Fruit fly (Drosophila melanogaster) whole organism, embryonic: ENCODE results near the gene CG43347.
A peak's percentile ranks its signal among the peaks of the same experiment; 100 is the strongest.

Source experiments
- Atf-2 ChIP-seq: fragments of 200-800 bp; sonication (Bioruptor generic); optimal IDR thresholded peaks from 2 replicates; lab custom pipeline; 2016; ENCODE audit warnings: missing biosample characterization, missing genetic modification characterization
- CG12104 ChIP-seq: fragments of 200-800 bp; sonication (Bioruptor generic); optimal IDR thresholded peaks from 3 replicates; lab custom pipeline; 2016; ENCODE audit warnings: missing biosample characterization, missing genetic modification characterization
- CG12769 ChIP-seq: fragments of 200-800 bp; sonication (Bioruptor generic); optimal IDR thresholded peaks from 2 replicates; lab custom pipeline; 2019; ENCODE audit warnings: missing biosample characterization, mild to moderate bottlenecking, missing genetic modification characterization, moderate library complexity
- CG13296 ChIP-seq: fragments of 200-800 bp; sonication (Bioruptor generic); optimal IDR thresholded peaks from 3 replicates; lab custom pipeline; 2018; ENCODE audit warnings: missing biosample characterization, mild to moderate bottlenecking, missing genetic modification characterization
- CG14014 ChIP-seq: fragments of 200-800 bp; sonication (Bioruptor generic); IDR thresholded peaks from 2 replicates; pipeline ENCODE4 v1.3.6; 2022; ENCODE audit warnings: missing biosample characterization, missing genetic modification characterization
- CG17186 ChIP-seq: fragments of 200-800 bp; sonication (Bioruptor generic); optimal IDR thresholded peaks from 3 replicates; lab custom pipeline; 2017; ENCODE audit warnings: missing biosample characterization, missing genetic modification reagents, missing genetic modification characterization
- CG17385 ChIP-seq: fragments of 200-800 bp; sonication (Bioruptor generic); optimal IDR thresholded peaks from 3 replicates; lab custom pipeline; 2018; ENCODE audit warnings: missing biosample characterization, mild to moderate bottlenecking, missing genetic modification characterization
- CG17912 ChIP-seq: fragments of 200-800 bp; sonication (Bioruptor generic); optimal IDR thresholded peaks from 2 replicates; lab custom pipeline; 2018; ENCODE audit warnings: missing biosample characterization, mild to moderate bottlenecking, missing genetic modification characterization
- CG30403 ChIP-seq: fragments of 200-800 bp; sonication (Bioruptor generic); optimal IDR thresholded peaks from 3 replicates; lab custom pipeline; 2016; ENCODE audit warnings: missing biosample characterization, missing genetic modification characterization
- CG3281 ChIP-seq: fragments of 200-800 bp; sonication (Bioruptor generic); optimal IDR thresholded peaks from 3 replicates; lab custom pipeline; 2017; ENCODE audit warnings: missing biosample characterization, mild to moderate bottlenecking, missing genetic modification characterization
- CG7987 ChIP-seq: fragments of 200-800 bp; sonication (Bioruptor generic); optimal IDR thresholded peaks from 2 replicates; lab custom pipeline; 2018; ENCODE audit warnings: missing biosample characterization, mild to moderate bottlenecking, missing genetic modification characterization, moderate library complexity
- D19B ChIP-seq: fragments of 200-800 bp; sonication (Bioruptor generic); optimal IDR thresholded peaks from 2 replicates; lab custom pipeline; 2017; ENCODE audit warnings: missing biosample characterization, mild to moderate bottlenecking, missing genetic modification characterization
- Drgx ChIP-seq: fragments of 200-800 bp; sonication (Bioruptor generic); IDR thresholded peaks from 2 replicates; pipeline ENCODE4 v1.3.6; 2022; ENCODE audit warnings: missing biosample characterization, missing genetic modification characterization
- E2f2 ChIP-seq: fragments of 200-800 bp; sonication (Bioruptor generic); IDR thresholded peaks from 2 replicates; pipeline ENCODE4 v1.3.6; 2022; ENCODE audit warnings: missing biosample characterization, missing genetic modification characterization
- H15 ChIP-seq: fragments of 200-800 bp; sonication (Bioruptor generic); IDR thresholded peaks from 3 replicates; pipeline ENCODE4 v1.3.6; 2022; ENCODE audit warnings: missing biosample characterization, missing genetic modification characterization
- HHEX ChIP-seq: fragments of 200-800 bp; sonication (Bioruptor generic); optimal IDR thresholded peaks from 3 replicates; lab custom pipeline; 2017; ENCODE audit warnings: missing biosample characterization, mild to moderate bottlenecking, missing genetic modification characterization, missing genetic modification reagents
- HLH4C ChIP-seq: fragments of 200-800 bp; sonication (Bioruptor generic); IDR thresholded peaks from 3 replicates; pipeline ENCODE4 v1.3.6; 2022; ENCODE audit warnings: missing biosample characterization, missing genetic modification characterization; ENCODE audit not compliant: partially characterized antibody
- Hr51 ChIP-seq, 2 experiments: fragments of 200-800 bp; sonication (Bioruptor generic); optimal IDR thresholded peaks; 2 replicates in 1 of 2; 3 replicates in 1 of 2; lab custom pipeline; 2016 to 2018; ENCODE audit warnings: missing biosample characterization in 2 of 2, missing genetic modification characterization in 2 of 2, mild to moderate bottlenecking in 1 of 2, moderate library complexity in 1 of 2
- Pdp1 ChIP-seq, 2 experiments: fragments of 200-800 bp; sonication (Bioruptor generic); optimal IDR thresholded peaks; 3 replicates each; lab custom pipeline; 2016; ENCODE audit warnings: missing biosample characterization in 2 of 2, missing genetic modification characterization in 2 of 2, mild to moderate bottlenecking in 1 of 2, moderate library complexity in 1 of 2
- Taf1 ChIP-seq: fragments of 200-800 bp; sonication (Bioruptor generic); IDR thresholded peaks from 2 replicates; pipeline ENCODE4 v1.3.6; 2022; ENCODE audit warnings: missing biosample characterization, missing genetic modification characterization
- Vsx1 ChIP-seq: fragments of 200-800 bp; sonication (Bioruptor generic); optimal IDR thresholded peaks from 2 replicates; lab custom pipeline; 2017; ENCODE audit warnings: missing biosample characterization, mild to moderate bottlenecking, missing genetic modification characterization, missing genetic modification reagents
- ash1 ChIP-seq: fragments of 200-800 bp; sonication (Bioruptor generic); optimal IDR thresholded peaks from 2 replicates; lab custom pipeline; 2018; ENCODE audit warnings: missing biosample characterization, mild to moderate bottlenecking, missing genetic modification characterization
- ato ChIP-seq: fragments of 200-800 bp; sonication (Bioruptor generic); IDR thresholded peaks from 2 replicates; pipeline ENCODE4 v1.3.6; 2022; ENCODE audit warnings: missing biosample characterization, missing genetic modification characterization; ENCODE audit not compliant: partially characterized antibody
- bigmax ChIP-seq: fragments of 200-800 bp; sonication (Bioruptor generic); optimal IDR thresholded peaks from 2 replicates; lab custom pipeline; 2018; ENCODE audit warnings: missing biosample characterization, mild to moderate bottlenecking, missing genetic modification characterization
- cad ChIP-seq: fragments of >200 bp; optimal IDR thresholded peaks from 2 replicates; lab custom pipeline; 2017; ENCODE audit warnings: missing biosample characterization, missing genetic modification characterization
- fd3F ChIP-seq: fragments of 200-800 bp; sonication (Bioruptor generic); optimal IDR thresholded peaks from 2 replicates; lab custom pipeline; 2018; ENCODE audit warnings: missing biosample characterization, mild to moderate bottlenecking, missing genetic modification characterization, moderate library complexity
- fd64A ChIP-seq: fragments of 200-800 bp; sonication (Bioruptor generic); optimal IDR thresholded peaks from 3 replicates; lab custom pipeline; 2018; ENCODE audit warnings: missing biosample characterization, mild to moderate bottlenecking, missing genetic modification characterization
- hkb ChIP-seq, 2 experiments: fragments of 200-800 bp in 1 of 2; fragments of >200 bp in 1 of 2; sonication (Bioruptor generic) in 1 of 2; IDR thresholded peaks in 1 of 2; optimal IDR thresholded peaks in 1 of 2; 2 replicates each; pipeline versions ENCODE4 v1.3.6 to Lab custom; 2017 to 2022; ENCODE audit warnings: missing biosample characterization in 1 of 2, missing genetic modification characterization in 1 of 2
- hth ChIP-seq: fragments of >200 bp; optimal IDR thresholded peaks from 2 replicates; lab custom pipeline; 2017; ENCODE audit warnings: inconsistent platforms
- ind ChIP-seq: fragments of 200-800 bp; sonication (Bioruptor generic); optimal IDR thresholded peaks from 3 replicates; lab custom pipeline; 2016; ENCODE audit warnings: missing biosample characterization, missing genetic modification characterization
- inv ChIP-seq: fragments of 200-800 bp; sonication (Bioruptor generic); IDR thresholded peaks from 2 replicates; pipeline ENCODE4 v1.3.6; 2022; ENCODE audit warnings: missing biosample characterization, missing genetic modification characterization; ENCODE audit not compliant: partially characterized antibody
- jing ChIP-seq: fragments of 200-800 bp; sonication (Bioruptor generic); optimal IDR thresholded peaks from 2 replicates; lab custom pipeline; 2018; ENCODE audit warnings: missing biosample characterization, mild to moderate bottlenecking, missing genetic modification characterization
- klu ChIP-seq: fragments of 200-800 bp; sonication (Bioruptor generic); IDR thresholded peaks from 2 replicates; pipeline ENCODE4 v1.3.6; 2022; ENCODE audit warnings: missing biosample characterization, missing genetic modification characterization
- nom ChIP-seq: fragments of 200-800 bp; sonication (Bioruptor generic); optimal IDR thresholded peaks from 2 replicates; lab custom pipeline; 2017; ENCODE audit warnings: missing biosample characterization, missing genetic modification characterization, mild to moderate bottlenecking, moderate library complexity, missing genetic modification reagents
- pum ChIP-seq: fragments of 200-800 bp; sonication (Bioruptor generic); optimal IDR thresholded peaks from 2 replicates; lab custom pipeline; 2016; ENCODE audit warnings: missing biosample characterization, missing genetic modification characterization
- scrt ChIP-seq: fragments of 200-800 bp; sonication (Bioruptor generic); optimal IDR thresholded peaks from 2 replicates; lab custom pipeline; 2018; ENCODE audit warnings: missing biosample characterization, mild to moderate bottlenecking, missing genetic modification characterization, moderate library complexity
- sd ChIP-seq: fragments of 200-800 bp; sonication (Bioruptor generic); optimal IDR thresholded peaks from 3 replicates; lab custom pipeline; 2018; ENCODE audit warnings: missing biosample characterization, mild to moderate bottlenecking, missing genetic modification characterization, moderate library complexity
- shn ChIP-seq: fragments of 200-800 bp; sonication (Bioruptor generic); optimal IDR thresholded peaks from 3 replicates; lab custom pipeline; 2016; ENCODE audit warnings: missing biosample characterization, missing genetic modification characterization
- slp2 ChIP-seq: fragments of 200-800 bp; sonication (Bioruptor generic); optimal IDR thresholded peaks from 2 replicates; lab custom pipeline; 2016; ENCODE audit warnings: missing biosample characterization, missing genetic modification characterization
- tup ChIP-seq: fragments of 200-800 bp; sonication (Bioruptor generic); optimal IDR thresholded peaks from 2 replicates; lab custom pipeline; 2016; ENCODE audit warnings: missing biosample characterization, mild to moderate bottlenecking, missing genetic modification characterization, moderate library complexity
- unpg ChIP-seq: fragments of 200-800 bp; sonication (Bioruptor generic); optimal IDR thresholded peaks from 3 replicates; lab custom pipeline; 2018; ENCODE audit warnings: missing biosample characterization, mild to moderate bottlenecking, missing genetic modification characterization, moderate library complexity
- wor ChIP-seq: fragments of 200-800 bp; sonication (Bioruptor generic); IDR thresholded peaks from 2 replicates; pipeline ENCODE4 v1.3.6; 2022; ENCODE audit warnings: missing biosample characterization, missing genetic modification characterization
- yki ChIP-seq: fragments of >200 bp; optimal IDR thresholded peaks from 3 replicates; lab custom pipeline; 2018
- zen ChIP-seq: fragments of 200-800 bp; sonication (Bioruptor generic); optimal IDR thresholded peaks from 3 replicates; lab custom pipeline; 2018; ENCODE audit warnings: missing biosample characterization, mild to moderate bottlenecking, missing genetic modification characterization, moderate library complexity
- zf30C ChIP-seq: fragments of 200-800 bp; sonication (Bioruptor generic); optimal IDR thresholded peaks from 3 replicates; lab custom pipeline; 2018; ENCODE audit warnings: missing biosample characterization, mild to moderate bottlenecking, missing genetic modification characterization

Gene CG43347

dm6 chrX:10580459-10581103, 39.4 kb downstream of the CG43347 start:
- TF ChIP-seq CG12769 (tag; lab: Kevin White, UChicago) (peak; percentile 18), Pdp1 (GFP tag; optimal IDR thresholded peaks at IDR 0.05; lab: Kevin White, UChicago) (peak in 1 of 2 experiments; percentile 5), fd3F (GFP tag; lab: Kevin White, UChicago) (no peak), slp2 (GFP tag; lab: Kevin White, UChicago) (no peak), nom (peak; percentile 10)

- TF ChIP-seq CG12104 (GFP tag; lab: Kevin White, UChicago), result no peak
- TF ChIP-seq D19B (GFP tag; lab: Kevin White, UChicago), result no peak
- TF ChIP-seq yki (lab: Kevin White, UChicago), result no peak
- no peak for TF ChIP-seq CG14014 (GFP tag; lab: Robert Waterston, UW)
- TF ChIP-seq HLH4C, result no peak
- no peak for TF ChIP-seq CG17186
- TF ChIP-seq sd (tag; lab: Kevin White, UChicago), result no peak
- TF ChIP-seq bigmax (GFP tag; lab: Kevin White, UChicago), result no peak
- no peak for TF ChIP-seq klu
- no peak for TF ChIP-seq E2f2
- no peak for TF ChIP-seq Vsx1
- no peak for TF ChIP-seq CG17912 (GFP tag; lab: Kevin White, UChicago)
- no peak for TF ChIP-seq hth (lab: Kevin White, UChicago)
- no peak for TF ChIP-seq ash1 (GFP tag; lab: Kevin White, UChicago)
- no peak for TF ChIP-seq unpg (GFP tag; lab: Kevin White, UChicago)
- no peak for TF ChIP-seq inv (GFP tag; lab: Robert Waterston, UW)
- TF ChIP-seq CG17385, result no peak
- TF ChIP-seq wor, result no peak
- TF ChIP-seq HHEX (GFP tag; lab: Kevin White, UChicago), result no peak
Observed at dm6 chrX:10579569-10579968, 40.4 kb downstream of the CG43347 start.

dm6 chrX:10577773-10578172, 42.2 kb downstream of the CG43347 start:
- TF ChIP-seq Drgx, result peak; percentile 69
- TF ChIP-seq jing, result no peak

dm6 chrX:10576993-10577392, 43.0 kb downstream of the CG43347 start:
- no peak for TF ChIP-seq Hr51 (GFP tag; optimal IDR thresholded peaks at IDR 0.05; lab: Kevin White, UChicago)
- no peak for TF ChIP-seq cad (GFP tag; lab: Kevin White, UChicago)
- no peak for TF ChIP-seq fd64A (GFP tag; lab: Kevin White, UChicago)
- no peak for TF ChIP-seq Pdp1 (GFP tag; optimal IDR thresholded peaks at IDR 0.05; lab: Kevin White, UChicago)
- no peak for TF ChIP-seq zen (tag; lab: Kevin White, UChicago)
- TF ChIP-seq CG3281, result no peak
- no peak for TF ChIP-seq zf30C (GFP tag; lab: Kevin White, UChicago)
- TF ChIP-seq CG30403 (GFP tag; lab: Kevin White, UChicago), result no peak

- TF ChIP-seq scrt (GFP tag; lab: Kevin White, UChicago) (peak; percentile 9), pum (no peak), CG7987 (GFP tag; lab: Kevin White, UChicago) (no peak), ato (no peak), tup (no peak), CG13296 (peak; percentile 50), Atf-2 (GFP tag; lab: Kevin White, UChicago) (no peak), shn (no peak), H15 (GFP tag; lab: Robert Waterston, UW) (peak; percentile 45; the same call in 1 of the 3 replicates), Taf1 (GFP tag; lab: Robert Waterston, UW) (peak; percentile 29; the same call in 1 of the 2 replicates), ind (GFP tag; lab: Kevin White, UChicago) (peak; percentile 55), hkb (optimal IDR thresholded peaks at IDR 0.05; lab: Kevin White, UChicago) (no peak), hkb (GFP tag; IDR thresholded peaks at IDR 0.05; lab: Robert Waterston, UW) (peak; percentile 82)
Observed at dm6 chrX:10573554-10573953, 46.4 kb downstream of the CG43347 start.
